Worm (Caenorhabditis elegans): ENCODE data around the gene T05C3.6.

The T05C3.6 gene

DNA sequence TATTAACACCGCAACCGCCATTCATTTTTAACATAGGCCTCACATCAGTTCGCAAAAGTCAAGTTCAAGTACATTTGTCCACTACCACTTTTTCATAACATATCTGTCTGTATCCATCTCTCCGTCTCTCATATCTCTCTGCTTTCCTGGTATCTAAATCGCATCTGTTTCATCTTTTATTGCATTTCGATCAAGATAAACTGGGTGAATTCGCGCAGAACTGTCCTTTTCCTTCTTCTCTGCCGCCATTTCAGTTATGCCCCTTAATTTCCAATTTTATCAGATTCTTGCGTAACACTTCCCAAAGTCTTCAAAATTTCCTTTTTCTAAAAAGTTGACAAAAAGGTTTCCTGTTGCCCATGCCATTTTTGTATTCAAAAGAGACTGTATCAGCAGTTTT lies 33.0 kb downstream of the T05C3.6 start:
- no peak for TF ChIP-seq dao-5 (tag; optimal IDR thresholded peaks at IDR 0.05)
- no peak for TF ChIP-seq W03F9.2 (tag; optimal IDR thresholded peaks at IDR 0.05)
- TF ChIP-seq him-1 (tag; optimal IDR thresholded peaks at IDR 0.05) = no peak

DNA sequence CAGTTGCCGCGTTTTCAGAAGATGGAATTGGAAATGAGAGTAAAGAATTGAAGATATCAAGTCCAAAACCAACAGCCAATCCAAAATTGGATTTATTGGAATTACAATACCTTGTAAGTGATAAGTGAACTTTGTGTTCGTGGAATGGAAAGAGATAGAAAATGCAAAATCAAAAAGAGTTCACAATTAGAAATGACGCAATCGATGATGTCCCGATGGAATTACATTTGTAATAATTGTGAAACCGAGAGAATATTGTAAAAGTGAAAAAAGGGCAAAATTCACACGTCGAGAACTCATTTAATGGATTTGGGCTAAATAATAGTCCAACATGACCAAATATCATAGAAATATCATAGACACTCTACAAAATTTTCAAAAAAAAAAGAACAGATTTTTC lies 35.0 kb downstream of the T05C3.6 start:
- TF ChIP-seq him-1 (tag; optimal IDR thresholded peaks at IDR 0.05) (no peak), W03F9.2 (tag; optimal IDR thresholded peaks at IDR 0.05) (no peak), dao-5 (tag; optimal IDR thresholded peaks at IDR 0.05) (no peak)

DNA sequence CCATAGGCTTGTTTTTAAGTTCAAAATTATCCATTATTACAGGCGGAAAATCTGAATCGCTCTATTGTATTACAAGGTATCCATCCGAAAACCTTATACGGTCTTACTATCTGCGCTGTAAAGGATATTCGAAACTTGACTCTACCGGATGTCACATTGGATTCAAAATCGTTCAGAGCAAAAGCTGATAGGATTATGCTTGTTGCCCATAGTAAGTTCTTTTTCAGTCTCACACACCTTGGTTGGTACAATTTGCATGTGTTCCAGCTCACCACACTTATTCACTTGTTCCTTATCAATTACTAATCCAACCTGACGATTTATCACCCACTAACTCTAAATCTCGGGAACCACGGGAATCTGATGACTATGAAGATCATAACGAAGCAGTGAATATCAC lies 37.4 kb downstream of the T05C3.6 start:
- TF ChIP-seq him-1 (tag; optimal IDR thresholded peaks at IDR 0.05) (no peak), W03F9.2 (tag; optimal IDR thresholded peaks at IDR 0.05) (no peak), dao-5 (tag; optimal IDR thresholded peaks at IDR 0.05) (no peak)

DNA sequence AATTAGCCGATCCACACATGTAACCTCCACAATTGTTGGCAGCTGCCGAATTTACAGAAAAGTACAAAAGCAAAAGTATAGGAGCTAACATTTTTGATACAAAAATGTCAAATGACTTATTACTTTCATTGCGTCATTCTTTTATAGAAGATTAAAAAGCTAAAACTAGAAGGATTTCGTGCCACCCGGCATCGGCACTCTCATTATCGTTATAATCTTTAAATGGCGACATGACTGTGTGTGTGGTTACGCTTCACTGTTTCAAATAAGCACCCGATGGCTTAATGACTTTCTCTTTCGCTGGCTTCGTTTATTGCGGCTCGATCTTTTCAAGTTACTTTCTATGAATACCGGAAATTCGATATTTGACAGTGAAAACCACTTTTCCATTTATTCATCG lies 43.5 kb downstream of the T05C3.6 start, which contains the start of gene grl-1:
TSS of gene grl-1 (minus strand) at position 101 of the 400 bp plus-strand sequence.
- TF ChIP-seq dao-5 (tag; optimal IDR thresholded peaks at IDR 0.05) = no peak
- no peak for TF ChIP-seq W03F9.2 (tag; optimal IDR thresholded peaks at IDR 0.05)
- no peak for TF ChIP-seq him-1 (tag; optimal IDR thresholded peaks at IDR 0.05)

DNA sequence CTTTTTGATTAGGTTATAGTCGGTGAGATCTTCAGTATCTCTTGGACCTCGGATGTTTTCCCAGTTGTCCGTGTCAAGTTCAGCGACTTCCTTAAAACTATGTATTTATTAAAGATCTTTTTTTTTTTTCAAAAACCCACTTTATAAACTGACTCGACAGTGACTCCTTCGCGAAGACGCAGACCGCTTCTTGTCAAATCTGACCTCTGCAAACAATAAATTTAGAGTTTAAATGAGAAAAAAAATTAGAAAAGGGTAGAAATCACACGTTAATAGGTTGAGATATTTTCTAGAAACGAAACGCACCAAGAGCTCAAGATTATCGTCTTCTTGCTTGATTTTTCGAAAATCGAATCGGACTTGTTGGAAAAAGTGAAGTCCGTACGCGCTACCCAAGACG lies 45.5 kb downstream of the T05C3.6 start, which contains the start of gene C24G6.8:
TSS of gene C24G6.8 (minus strand) at position 101 of the 400 bp plus-strand sequence.
- TF ChIP-seq W03F9.2 (tag; optimal IDR thresholded peaks at IDR 0.05) (no peak), him-1 (tag; optimal IDR thresholded peaks at IDR 0.05) (no peak), dao-5 (tag; optimal IDR thresholded peaks at IDR 0.05) (no peak)

DNA sequence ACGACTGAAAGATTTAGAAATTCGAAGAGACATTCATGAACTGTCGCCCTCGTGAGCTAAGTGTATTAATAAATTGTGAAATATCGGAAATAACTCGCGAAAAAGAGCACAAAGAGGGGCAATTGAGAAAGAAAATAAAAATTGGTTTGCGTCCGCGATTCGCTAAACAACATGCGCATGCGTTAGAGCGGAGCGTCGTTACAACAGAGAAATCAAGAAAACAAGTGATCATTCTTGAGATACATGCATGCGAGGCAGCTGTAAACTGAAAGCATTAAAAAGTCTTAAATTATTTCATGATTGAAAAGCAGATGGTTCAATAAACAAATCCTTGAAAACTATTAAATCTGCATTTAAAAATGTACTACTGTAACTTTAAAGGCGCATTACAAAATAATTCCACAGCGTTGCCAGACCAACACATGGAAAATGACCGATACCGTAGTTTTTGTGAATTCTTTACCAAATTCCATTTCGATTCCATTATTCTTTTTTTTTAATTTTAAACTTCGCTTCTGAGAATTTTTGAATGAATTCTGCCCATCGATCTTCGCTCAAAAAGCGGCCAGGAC lies 46.1 kb downstream of the T05C3.6 start, which contains the start of the genes cox-16 and syp-2:
TSS of gene cox-16 (minus strand) at position 4 of the 572 bp plus-strand sequence.
TSS of gene syp-2 (plus strand) at position 248 of the 572 bp plus-strand sequence.
- peak; percentile 35 for TF ChIP-seq W03F9.2 (tag; optimal IDR thresholded peaks at IDR 0.05)
- no peak for TF ChIP-seq him-1 (tag; optimal IDR thresholded peaks at IDR 0.05)

DNA sequence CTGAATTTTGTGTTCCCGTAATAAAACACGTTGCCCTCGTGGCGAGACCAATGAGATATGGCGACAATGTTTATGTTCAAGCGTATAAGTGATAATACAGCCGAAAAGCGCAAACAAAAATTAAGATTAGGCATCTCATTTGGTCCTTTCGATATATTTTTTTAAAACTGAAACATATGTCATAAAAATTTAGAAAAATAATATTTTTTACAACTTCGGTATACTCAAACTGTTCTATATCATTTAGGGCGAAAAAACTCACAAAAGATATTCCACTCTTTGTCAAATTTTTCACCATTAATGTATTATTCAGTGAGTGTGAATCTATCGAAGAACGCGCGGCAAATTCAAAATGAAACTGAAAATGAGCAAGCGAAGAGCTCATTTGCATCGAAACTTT lies 48.3 kb downstream of the T05C3.6 start, which contains the start of gene cft-1:
TSS of gene cft-1 (plus strand) at position 301 of the 400 bp plus-strand sequence.
- no peak for TF ChIP-seq W03F9.2 (tag; optimal IDR thresholded peaks at IDR 0.05)
- TF ChIP-seq dao-5 (tag; optimal IDR thresholded peaks at IDR 0.05) = no peak
- no peak for TF ChIP-seq him-1 (tag; optimal IDR thresholded peaks at IDR 0.05)

All from whole organism, L4/young adult.